Worm (Caenorhabditis elegans): ENCODE data around the gene rpn-13.

DNA sequence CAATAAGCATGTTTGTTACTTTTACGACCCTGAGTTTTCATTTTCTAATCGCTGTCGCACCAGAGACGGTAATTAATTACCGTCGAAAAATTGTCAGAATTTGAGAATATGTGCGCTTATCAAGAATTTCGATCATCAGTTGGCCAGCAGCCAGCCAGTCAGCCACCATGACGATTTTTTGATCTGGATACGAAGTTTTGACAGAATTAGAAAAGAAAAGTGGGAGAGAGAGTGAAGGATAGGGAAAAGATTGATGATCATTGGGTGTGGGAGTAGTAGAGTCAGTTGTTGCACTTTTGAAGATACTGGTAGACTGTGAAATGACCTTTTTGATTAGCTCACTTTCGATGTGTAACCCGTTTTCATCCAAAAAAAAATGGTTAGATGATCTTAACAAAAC lies 22.7 kb upstream of the rpn-13 start:
- TF ChIP-seq elt-2 (tag; optimal IDR thresholded peaks at IDR 0.05) (no peak), ceh-82 (tag; optimal IDR thresholded peaks at IDR 0.05) (no peak), nhr-76 (tag; optimal IDR thresholded peaks at IDR 0.05) (no peak), lin-39 (tag; optimal IDR thresholded peaks at IDR 0.05) (peak; percentile 58), fos-1 (tag; optimal IDR thresholded peaks at IDR 0.05) (no peak)
